Worm (Caenorhabditis elegans): ENCODE data around the gene otpl-6.

- TF ChIP-seq dve-1 (tag; optimal IDR thresholded peaks at IDR 0.05) = no peak
- no peak for TF ChIP-seq dmd-4 (tag; optimal IDR thresholded peaks at IDR 0.05; ENCODE audit: borderline replicate concordance)
- TF ChIP-seq pha-4 (tag; optimal IDR thresholded peaks at IDR 0.05) = no peak
- TF ChIP-seq sox-4 (tag; optimal IDR thresholded peaks at IDR 0.05) = no peak
- TF ChIP-seq K02D7.2 (tag; optimal IDR thresholded peaks at IDR 0.05) = no peak
- TF ChIP-seq F13H6.1 (tag; optimal IDR thresholded peaks at IDR 0.05) = no peak
- no peak for TF ChIP-seq ama-1 (optimal IDR thresholded peaks at IDR 0.05)
- TF ChIP-seq C08G9.2 (tag; optimal IDR thresholded peaks at IDR 0.05) = no peak
- no peak for TF ChIP-seq ahr-1 (tag; optimal IDR thresholded peaks at IDR 0.05)
- TF ChIP-seq ets-4 (tag; optimal IDR thresholded peaks at IDR 0.05) = no peak
- no peak for TF ChIP-seq ceh-9 (tag; optimal IDR thresholded peaks at IDR 0.05)
- TF ChIP-seq ttx-3 (tag; optimal IDR thresholded peaks at IDR 0.05) = no peak
Measured at ce11 chrV:8560916-8561315, 35.0 kb downstream of the otpl-6 start, which contains the start of gene acr-16.

Measured in whole organism, late embryonic.